Fruit fly (Drosophila melanogaster): ENCODE results near the gene CG42832.

DNA sequence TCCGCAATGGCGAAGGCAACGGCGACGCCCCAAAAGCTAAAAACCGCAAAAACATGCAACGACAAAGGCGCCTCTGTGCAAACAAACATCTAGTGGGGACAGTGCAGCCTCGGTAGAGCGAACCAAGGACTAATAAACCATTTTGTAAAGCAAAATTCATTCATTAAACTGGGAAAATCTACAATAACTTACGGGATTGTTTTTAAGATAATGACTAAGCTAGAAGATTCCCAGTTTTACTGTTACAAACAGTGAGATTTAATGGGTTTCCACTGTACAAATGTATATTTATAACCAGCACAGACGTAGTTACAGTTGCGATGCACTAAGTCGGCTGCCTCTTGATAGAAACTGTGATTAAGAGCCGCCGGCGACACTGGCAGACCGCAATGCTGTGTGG, 46.3 kb downstream of the CG42832 start:
- TF ChIP-seq tj (GFP tag; optimal IDR thresholded peaks at IDR 0.05) (no peak), ovo (GFP tag; optimal IDR thresholded peaks at IDR 0.05) (no peak), CG5204 (GFP tag; optimal IDR thresholded peaks at IDR 0.05) (peak; percentile 52), pad (GFP tag; optimal IDR thresholded peaks at IDR 0.05) (peak; percentile 10), Mnt (GFP tag; optimal IDR thresholded peaks at IDR 0.05) (peak; percentile 3), CG7101 (tag; optimal IDR thresholded peaks at IDR 0.05) (peak; percentile 66), kay (GFP tag; ENCODE audit: borderline replicate concordance) (no peak), CG12768 (GFP tag; optimal IDR thresholded peaks at IDR 0.05) (peak; percentile 75), cic (GFP tag; optimal IDR thresholded peaks at IDR 0.05) (no peak), Clk (GFP tag; optimal IDR thresholded peaks at IDR 0.05) (peak; percentile 40), CG11617 (GFP tag; optimal IDR thresholded peaks at IDR 0.05) (peak; percentile 1), CG14711 (tag; optimal IDR thresholded peaks at IDR 0.05) (peak; percentile 62), CG33017 (tag; optimal IDR thresholded peaks at IDR 0.05) (peak; percentile 77)

Data from whole organism, adult.